Fruit fly (Drosophila melanogaster) whole organism, wandering third instar larva: ENCODE data around the gene CG8051.

Experiments
- Abd-B ChIP-seq: fragments of >200 bp; optimal IDR thresholded peaks from 2 replicates; lab custom pipeline; 2017; ENCODE audit warnings: missing biosample characterization, missing genetic modification characterization
- CG32264 ChIP-seq: fragments of 200-800 bp; sonication (Bioruptor generic); optimal IDR thresholded peaks from 2 replicates; lab custom pipeline; 2016; ENCODE audit warnings: missing biosample characterization, missing genetic modification characterization
- CG9705 ChIP-seq: fragments of 200-800 bp; sonication (Bioruptor generic); optimal IDR thresholded peaks from 2 replicates; lab custom pipeline; 2018; ENCODE audit warnings: missing biosample characterization, mild to moderate bottlenecking, missing genetic modification characterization
- CrebA ChIP-seq: fragments of 200-800 bp; sonication (Bioruptor generic); optimal IDR thresholded peaks from 2 replicates; lab custom pipeline; 2016; ENCODE audit warnings: missing biosample characterization, mild to moderate bottlenecking, missing genetic modification characterization, borderline replicate concordance
- Dfd ChIP-seq: fragments of >200 bp; optimal IDR thresholded peaks from 2 replicates; lab custom pipeline; 2017; ENCODE audit warnings: missing biosample characterization, missing genetic modification characterization
- Dif ChIP-seq: fragments of 200-275, 200-300 bp; sonication (Bioruptor generic); optimal IDR thresholded peaks from 2 replicates; lab custom pipeline; 2018; ENCODE audit warnings: missing biosample characterization, missing genetic modification characterization; ENCODE audit not compliant: partially characterized antibody
- GATAd ChIP-seq: sonication (Bioruptor generic); optimal IDR thresholded peaks from 2 replicates; lab custom pipeline; 2016; ENCODE audit warnings: missing biosample characterization, missing genetic modification characterization
- HLH106 ChIP-seq: fragments of 200-800 bp; optimal IDR thresholded peaks from 3 replicates; lab custom pipeline; 2019; ENCODE audit warnings: missing biosample characterization, mild to moderate bottlenecking, missing genetic modification characterization, moderate library complexity
- Hnf4 ChIP-seq: fragments of 200-800 bp; sonication (Bioruptor generic); optimal IDR thresholded peaks from 2 replicates; lab custom pipeline; 2016; ENCODE audit warnings: missing biosample characterization, mild to moderate bottlenecking, missing genetic modification characterization
- Hr78 ChIP-seq: fragments of >200 bp; optimal IDR thresholded peaks from 2 replicates; lab custom pipeline; 2017; ENCODE audit warnings: missing biosample characterization, missing genetic modification characterization
- Hr83 ChIP-seq: fragments of 200-300 bp; sonication (Bioruptor generic); optimal IDR thresholded peaks from 2 replicates; lab custom pipeline; 2016; ENCODE audit warnings: missing biosample characterization, mild to moderate bottlenecking, missing genetic modification characterization, moderate library complexity; ENCODE audit not compliant: poor library complexity, severe bottlenecking
- Jra ChIP-seq: sonication (Bioruptor generic); optimal IDR thresholded peaks from 2 replicates; lab custom pipeline; 2016; ENCODE audit warnings: missing biosample characterization, missing genetic modification characterization
- Mio ChIP-seq: sonication (Bioruptor generic); optimal IDR thresholded peaks from 2 replicates; lab custom pipeline; 2016; ENCODE audit warnings: missing biosample characterization, missing genetic modification characterization
- Myc ChIP-seq: fragments of >200 bp; optimal IDR thresholded peaks from 2 replicates; lab custom pipeline; 2017
- N ChIP-seq: fragments of >200 bp; optimal IDR thresholded peaks from 2 replicates; lab custom pipeline; 2018; ENCODE audit warnings: missing biosample characterization, missing external identifiers, missing genetic modification characterization
- OdsH ChIP-seq: fragments of 200-800 bp; sonication (Bioruptor generic); optimal IDR thresholded peaks from 2 replicates; lab custom pipeline; 2016; ENCODE audit warnings: missing biosample characterization, mild to moderate bottlenecking, missing genetic modification characterization
- Rel ChIP-seq, 2 experiments: fragments of 200-800 bp; sonication (Bioruptor generic) in 1 of 2; optimal IDR thresholded peaks; 2 replicates in 1 of 2; 3 replicates in 1 of 2; lab custom pipeline; 2016 to 2019; ENCODE audit warnings: mild to moderate bottlenecking in 2 of 2, missing biosample characterization in 2 of 2, missing genetic modification characterization in 2 of 2, moderate library complexity in 1 of 2
- Sp1 ChIP-seq: fragments of 200-800 bp; sonication (Bioruptor generic); optimal IDR thresholded peaks from 3 replicates; lab custom pipeline; 2019; ENCODE audit warnings: missing biosample characterization, mild to moderate bottlenecking, missing genetic modification characterization, moderate library complexity
- Vsx2 ChIP-seq: fragments of 200-300, 225-300 bp; sonication (Bioruptor generic); optimal IDR thresholded peaks from 2 replicates; lab custom pipeline; 2018; ENCODE audit warnings: missing biosample characterization, missing genetic modification characterization; ENCODE audit not compliant: partially characterized antibody
- br ChIP-seq: fragments of 200-800 bp; sonication (Bioruptor generic); optimal IDR thresholded peaks from 2 replicates; lab custom pipeline; 2016; ENCODE audit warnings: missing biosample characterization, missing genetic modification characterization
- brk ChIP-seq: fragments of 200-800 bp; sonication (Bioruptor generic); optimal IDR thresholded peaks from 2 replicates; lab custom pipeline; 2016; ENCODE audit warnings: missing biosample characterization, mild to moderate bottlenecking, missing genetic modification characterization
- dl ChIP-seq, 2 experiments: fragments of 175-275, 200-275 bp in 1 of 2; fragments of 200-275 bp in 1 of 2; sonication (Bioruptor generic); optimal IDR thresholded peaks; lab custom pipeline; 2018; ENCODE audit warnings: mild to moderate bottlenecking in 2 of 2, missing biosample characterization in 2 of 2, missing genetic modification characterization in 2 of 2, moderate library complexity in 2 of 2; ENCODE audit not compliant: partially characterized antibody in 2 of 2, insufficient read depth in 1 of 2
- dmrt93B ChIP-seq: fragments of 200-800 bp; sonication (Bioruptor generic); optimal IDR thresholded peaks from 2 replicates; lab custom pipeline; 2018; ENCODE audit warnings: missing biosample characterization, mild to moderate bottlenecking, missing genetic modification characterization
- dsf ChIP-seq: sonication (Bioruptor generic); optimal IDR thresholded peaks from 2 replicates; lab custom pipeline; 2016; ENCODE audit warnings: missing biosample characterization, missing genetic modification characterization, borderline replicate concordance
- ey ChIP-seq: fragments of 200-800 bp; sonication (Bioruptor generic); optimal IDR thresholded peaks from 2 replicates; lab custom pipeline; 2016; ENCODE audit warnings: missing biosample characterization, missing genetic modification characterization
- foxo ChIP-seq, 2 experiments: fragments of 200-800 bp; sonication (Bioruptor generic); optimal IDR thresholded peaks; 2 replicates in 1 of 2; 3 replicates in 1 of 2; lab custom pipeline; 2016 to 2017; ENCODE audit warnings: missing biosample characterization in 2 of 2, missing genetic modification characterization in 2 of 2
- fru ChIP-seq: fragments of 200-800 bp; sonication (Bioruptor generic); optimal IDR thresholded peaks from 3 replicates; lab custom pipeline; 2016; ENCODE audit warnings: missing biosample characterization, mild to moderate bottlenecking, missing genetic modification characterization
- h ChIP-seq: fragments of 200-800 bp; sonication (Bioruptor generic); optimal IDR thresholded peaks from 3 replicates; lab custom pipeline; 2016; ENCODE audit warnings: missing biosample characterization, mild to moderate bottlenecking, missing genetic modification characterization
- jim ChIP-seq: fragments of 175-275, 200-325 bp; sonication (Bioruptor generic); optimal IDR thresholded peaks from 2 replicates; lab custom pipeline; 2016; ENCODE audit warnings: missing biosample characterization, mild to moderate bottlenecking, missing genetic modification characterization
- lola ChIP-seq: fragments of >200 bp; optimal IDR thresholded peaks from 2 replicates; lab custom pipeline; 2017; ENCODE audit warnings: missing biosample characterization, missing genetic modification characterization
- pan ChIP-seq: fragments of >200 bp; optimal IDR thresholded peaks from 2 replicates; lab custom pipeline; 2017
- psq ChIP-seq: fragments of 200-800 bp; sonication (Bioruptor generic); optimal IDR thresholded peaks from 3 replicates; lab custom pipeline; 2017; ENCODE audit warnings: missing biosample characterization, mild to moderate bottlenecking, missing genetic modification characterization, moderate library complexity
- rgr ChIP-seq: fragments of 200-800 bp; sonication (Bioruptor generic); optimal IDR thresholded peaks from 3 replicates; lab custom pipeline; 2016; ENCODE audit warnings: missing biosample characterization, mild to moderate bottlenecking, missing genetic modification characterization
- sage ChIP-seq: fragments of 200-800 bp; sonication (Bioruptor generic); optimal IDR thresholded peaks from 2 replicates; lab custom pipeline; 2016; ENCODE audit warnings: missing biosample characterization, mild to moderate bottlenecking, missing genetic modification characterization
- sv ChIP-seq: fragments of 200-800 bp; sonication (Bioruptor generic); optimal IDR thresholded peaks from 3 replicates; lab custom pipeline; 2016; ENCODE audit warnings: missing biosample characterization, missing genetic modification characterization
- tai ChIP-seq: sonication (Bioruptor generic); optimal IDR thresholded peaks from 2 replicates; lab custom pipeline; 2016; ENCODE audit warnings: missing biosample characterization, missing genetic modification characterization
- usp ChIP-seq: fragments of >200 bp; optimal IDR thresholded peaks from 2 replicates; lab custom pipeline; 2017; ENCODE audit warnings: missing biosample characterization, missing genetic modification characterization
- woc ChIP-seq: sonication (Bioruptor generic); optimal IDR thresholded peaks from 2 replicates; lab custom pipeline; 2016; ENCODE audit warnings: missing biosample characterization, mild to moderate bottlenecking, missing genetic modification characterization

CG8051 gene

DNA sequence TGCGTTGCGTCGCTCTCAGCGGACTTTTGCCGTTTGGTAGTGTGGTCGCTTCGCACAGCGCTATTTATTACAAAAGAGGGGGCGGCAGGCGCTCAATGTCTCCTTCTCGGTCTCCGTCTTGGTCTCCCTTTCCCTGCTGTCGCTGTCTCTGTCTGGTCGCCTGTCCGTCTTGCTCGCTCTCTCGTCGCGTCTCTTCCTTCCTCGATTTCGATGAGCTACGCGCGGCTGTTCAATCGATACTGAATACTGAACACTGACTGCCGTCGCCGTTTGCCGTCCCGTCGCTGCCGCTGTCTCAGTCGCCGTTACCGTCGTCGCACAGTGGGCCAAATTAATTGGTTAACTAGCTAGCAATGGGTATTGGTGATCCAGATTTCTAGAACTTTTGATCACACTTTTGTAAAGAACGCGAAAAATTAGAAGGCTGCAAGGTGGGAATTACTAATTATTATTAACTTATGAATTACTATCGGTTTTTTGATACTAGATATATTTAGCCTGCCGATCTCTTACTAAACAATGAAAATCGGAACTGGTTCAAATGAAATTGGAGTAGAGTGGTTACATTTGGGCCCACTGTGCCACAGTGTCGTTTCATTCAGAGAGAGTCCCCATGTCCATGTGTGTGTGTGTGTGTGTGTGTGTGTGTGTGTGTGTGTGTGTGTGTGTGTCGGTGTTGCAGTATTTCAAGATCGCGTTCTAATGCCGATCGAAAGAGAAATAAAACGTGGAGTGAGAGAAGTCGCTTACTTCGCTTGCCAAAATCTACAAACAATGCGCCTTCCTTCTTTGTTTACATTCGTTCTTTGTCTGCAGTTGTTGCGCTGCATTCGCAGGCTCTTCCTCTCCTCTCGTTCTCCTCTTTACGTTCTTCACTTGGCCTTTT, 9.6 kb downstream of the CG8051 start, which contains the start of gene CG8034:
CG8034 (minus strand) TSS at position 264 of the 886 bp plus-strand sequence.
- TF ChIP-seq Rel (GFP tag; optimal IDR thresholded peaks at IDR 0.05; lab: Kevin White, UChicago) (peak; percentile 52), Rel (tag; optimal IDR thresholded peaks at IDR 0.05; lab: Kevin White, UChicago) (peak; percentile 86), usp (GFP tag; lab: Kevin White, UChicago) (no peak), foxo (GFP tag; optimal IDR thresholded peaks at IDR 0.05; lab: Kevin White, UChicago) (peak; percentile 82 to 97), pan (lab: Kevin White, UChicago) (no peak), rgr (GFP tag; lab: Kevin White, UChicago) (peak; percentile 97), Hr78 (GFP tag; lab: Kevin White, UChicago) (no peak), Sp1 (GFP tag; lab: Kevin White, UChicago) (peak; percentile 98), CG9705 (peak; percentile 98), brk (peak; percentile 87), h (GFP tag; lab: Kevin White, UChicago) (peak; percentile 98), jim (no peak), br (peak; percentile 97), dl (GFP tag; optimal IDR thresholded peaks at IDR 0.05; lab: Kevin White, UChicago; ENCODE audit: insufficient read depth in 1 of 2, partially characterized antibody in 2 of 2) (peak in 1 of 2 experiments; percentile 37), sage (peak; percentile 91), GATAd (GFP tag; lab: Kevin White, UChicago) (peak; percentile 57), dmrt93B (GFP tag; lab: Kevin White, UChicago) (peak; percentile 97), Myc (lab: Kevin White, UChicago) (no peak), ey (peak; percentile 98), dsf (peak; percentile 74), Hnf4 (peak; percentile 93), CG32264 (GFP tag; lab: Kevin White, UChicago) (peak; percentile 91), sv (peak; percentile 91), Dfd (GFP tag; lab: Kevin White, UChicago) (peak; percentile 96), tai (GFP tag; lab: Kevin White, UChicago) (peak; percentile 82), Hr83 (GFP tag; lab: Kevin White, UChicago) (peak; percentile 12), fru (peak; percentile 98), OdsH (GFP tag; lab: Kevin White, UChicago) (peak; percentile 96), lola (no peak), Mio (GFP tag; lab: Kevin White, UChicago) (peak; percentile 80), Abd-B (GFP tag; lab: Kevin White, UChicago) (no peak), HLH106 (tag; lab: Kevin White, UChicago) (peak; percentile 99), psq (peak; percentile 96), Jra (GFP tag; lab: Kevin White, UChicago) (peak; percentile 86), woc (GFP tag; lab: Kevin White, UChicago) (peak; percentile 96), Vsx2 (peak; percentile 34), Dif (peak; percentile 83), CrebA (peak; percentile 89), N (GFP tag; lab: Kevin White, UChicago) (peak; percentile 22)
- TF ChIP-seq, all 38 proteins: peak for 31

DNA sequence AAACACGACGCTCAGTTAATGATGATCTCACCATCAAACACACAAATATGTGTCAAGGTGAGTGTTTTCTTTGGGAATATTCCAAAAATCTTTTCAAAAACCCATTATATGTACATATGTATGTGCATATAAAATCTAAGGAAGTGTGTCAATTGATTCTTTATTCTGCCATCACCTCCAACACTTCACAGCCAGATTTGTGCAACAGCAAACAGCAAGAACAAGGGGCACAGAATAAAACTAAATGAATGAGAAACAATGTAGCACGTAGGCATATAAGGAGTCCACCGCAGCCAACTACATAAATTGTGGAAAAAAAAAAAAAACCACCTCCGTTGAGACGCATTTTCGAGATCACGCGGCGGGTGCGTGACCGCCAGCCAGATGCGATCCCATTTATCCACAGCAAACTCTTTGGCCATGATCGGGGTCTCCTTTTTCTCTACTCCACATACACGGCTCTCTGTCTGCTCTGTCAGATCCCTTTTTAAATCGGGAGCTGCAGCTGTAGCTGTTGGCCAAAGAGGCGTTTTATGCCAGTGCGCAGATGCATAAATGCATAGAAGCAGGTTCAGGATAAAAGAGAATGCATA, 11.8 kb downstream of the CG8051 start:
- TF ChIP-seq Dfd (GFP tag; lab: Kevin White, UChicago): no peak
- TF ChIP-seq psq: peak; percentile 27
- TF ChIP-seq CG9705: no peak
